Fruit fly (Drosophila melanogaster) whole organism, embryonic: ENCODE results near the gene Gem2.

ENCODE experiments used
- Abd-B ChIP-seq: fragments of 200-800 bp; sonication (Bioruptor generic); optimal IDR thresholded peaks from 2 replicates; lab custom pipeline; 2018; ENCODE audit warnings: missing biosample characterization, mild to moderate bottlenecking, missing genetic modification characterization, moderate library complexity
- Asciz ChIP-seq: fragments of 200-800 bp; sonication (Bioruptor generic); optimal IDR thresholded peaks from 2 replicates; lab custom pipeline; 2017; ENCODE audit warnings: missing biosample characterization, mild to moderate bottlenecking, missing genetic modification characterization, missing genetic modification reagents
- Bgb ChIP-seq: fragments of 200-800 bp; sonication (Bioruptor generic); IDR thresholded peaks from 2 replicates; pipeline ENCODE4 v1.3.6; 2022; ENCODE audit warnings: missing biosample characterization, missing genetic modification characterization; ENCODE audit not compliant: partially characterized antibody
- BtbVII ChIP-seq: fragments of 200-800 bp; sonication (Bioruptor generic); optimal IDR thresholded peaks from 3 replicates; lab custom pipeline; 2017; ENCODE audit warnings: missing biosample characterization, mild to moderate bottlenecking, missing genetic modification characterization
- CG1024 ChIP-seq: fragments of 200-800 bp; sonication (Bioruptor generic); IDR thresholded peaks from 2 replicates; pipeline ENCODE4 v1.3.6; 2022; ENCODE audit warnings: missing biosample characterization, missing genetic modification characterization
- CG10543 ChIP-seq: fragments of 200-800 bp; sonication (Bioruptor generic); optimal IDR thresholded peaks from 3 replicates; lab custom pipeline; 2017; ENCODE audit warnings: missing biosample characterization, mild to moderate bottlenecking, missing genetic modification characterization, moderate library complexity
- CG10654 ChIP-seq: fragments of 200-800 bp; sonication (Bioruptor generic); optimal IDR thresholded peaks from 2 replicates; lab custom pipeline; 2016; ENCODE audit warnings: missing biosample characterization, missing genetic modification characterization
- CG14014 ChIP-seq: fragments of 200-800 bp; sonication (Bioruptor generic); IDR thresholded peaks from 2 replicates; pipeline ENCODE4 v1.3.6; 2022; ENCODE audit warnings: missing biosample characterization, missing genetic modification characterization
- CG1647 ChIP-seq: fragments of 200-800 bp; sonication (Bioruptor generic); optimal IDR thresholded peaks from 3 replicates; lab custom pipeline; 2016; ENCODE audit warnings: missing biosample characterization, missing genetic modification characterization
- CG17361 ChIP-seq: fragments of 200-800 bp; sonication (Bioruptor generic); IDR thresholded peaks from 3 replicates; pipeline ENCODE4 v1.3.6; 2022; ENCODE audit warnings: missing biosample characterization, missing genetic modification characterization
- CG17385 ChIP-seq: fragments of 200-800 bp; sonication (Bioruptor generic); optimal IDR thresholded peaks from 3 replicates; lab custom pipeline; 2018; ENCODE audit warnings: missing biosample characterization, mild to moderate bottlenecking, missing genetic modification characterization
- CG17568 ChIP-seq: fragments of 200-800 bp; sonication (Bioruptor generic); optimal IDR thresholded peaks from 2 replicates; lab custom pipeline; 2018; ENCODE audit warnings: missing biosample characterization, mild to moderate bottlenecking, missing genetic modification characterization, moderate library complexity
- CG17612 ChIP-seq: fragments of 200-800 bp; sonication (Bioruptor generic); IDR thresholded peaks from 2 replicates; pipeline ENCODE4 v1.3.6; 2022; ENCODE audit warnings: missing biosample characterization, missing genetic modification characterization
- CG30403 ChIP-seq: fragments of 200-800 bp; sonication (Bioruptor generic); optimal IDR thresholded peaks from 3 replicates; lab custom pipeline; 2016; ENCODE audit warnings: missing biosample characterization, missing genetic modification characterization
- CG32772 ChIP-seq: fragments of 200-800 bp; sonication (Bioruptor generic); IDR thresholded peaks from 2 replicates; pipeline ENCODE4 v1.3.6; 2022; ENCODE audit warnings: missing biosample characterization, missing genetic modification characterization
- CG3726 ChIP-seq: fragments of 200-800 bp; sonication (Bioruptor generic); IDR thresholded peaks from 3 replicates; pipeline ENCODE4, ENCODE4 v1.3.6; 2022; ENCODE audit warnings: missing biosample characterization, missing genetic modification characterization
- CG4707 ChIP-seq: fragments of 200-800 bp; sonication (Bioruptor generic); optimal IDR thresholded peaks from 2 replicates; lab custom pipeline; 2018; ENCODE audit warnings: missing biosample characterization, mild to moderate bottlenecking, missing genetic modification characterization, moderate library complexity
- CG6175 ChIP-seq: fragments of 200-800 bp; sonication (Bioruptor generic); IDR thresholded peaks from 3 replicates; pipeline ENCODE4 v1.3.6; 2022; ENCODE audit warnings: missing biosample characterization, missing genetic modification characterization
- CG7271 ChIP-seq: fragments of 200-800 bp; sonication (Bioruptor generic); optimal IDR thresholded peaks from 2 replicates; lab custom pipeline; 2018; ENCODE audit warnings: missing biosample characterization, mild to moderate bottlenecking, missing genetic modification characterization, moderate library complexity
- D ChIP-seq, 2 experiments: fragments of 200-800 bp in 1 of 2; fragments of >200 bp in 1 of 2; sonication (Bioruptor generic) in 1 of 2; optimal IDR thresholded peaks; 2 replicates in 1 of 2; 3 replicates in 1 of 2; lab custom pipeline; 2017; ENCODE audit warnings: mild to moderate bottlenecking in 1 of 2, missing biosample characterization in 1 of 2, missing genetic modification characterization in 1 of 2, missing genetic modification reagents in 1 of 2
- D19A ChIP-seq: fragments of 200-800 bp; optimal IDR thresholded peaks from 3 replicates; lab custom pipeline; 2019; ENCODE audit warnings: missing biosample characterization, mild to moderate bottlenecking, missing genetic modification characterization, moderate library complexity
- Dbx ChIP-seq: fragments of 200-800 bp; sonication (Bioruptor generic); IDR thresholded peaks from 3 replicates; pipeline ENCODE4 v1.3.6; 2022; ENCODE audit warnings: missing biosample characterization, missing genetic modification characterization
- Dip2 ChIP-seq: fragments of 200-800 bp; sonication (Bioruptor generic); IDR thresholded peaks from 2 replicates; pipeline ENCODE4 v1.3.6; 2022; ENCODE audit warnings: missing biosample characterization, missing genetic modification characterization
- Fer3 ChIP-seq: fragments of 200-800 bp; sonication (Bioruptor generic); optimal IDR thresholded peaks from 2 replicates; lab custom pipeline; 2018; ENCODE audit warnings: missing biosample characterization, mild to moderate bottlenecking, missing genetic modification characterization, moderate library complexity
- H2.0 ChIP-seq: fragments of 200-800 bp; sonication (Bioruptor generic); IDR thresholded peaks from 2 replicates; pipeline ENCODE4 v1.3.6; 2022; ENCODE audit warnings: missing biosample characterization, missing genetic modification characterization
- HmgD ChIP-seq: fragments of 200-800 bp; sonication (Bioruptor generic); optimal IDR thresholded peaks from 3 replicates; lab custom pipeline; 2016; ENCODE audit warnings: missing biosample characterization, missing genetic modification characterization
- MBD-R2 ChIP-seq: fragments of 200-800 bp; sonication (Bioruptor generic); IDR thresholded peaks from 2 replicates; pipeline ENCODE4 v1.3.6; 2022; ENCODE audit warnings: missing biosample characterization, missing genetic modification characterization
- Nf-YB ChIP-seq: fragments of 200-800 bp; sonication (Bioruptor generic); optimal IDR thresholded peaks from 3 replicates; lab custom pipeline; 2019; ENCODE audit warnings: missing biosample characterization, mild to moderate bottlenecking, missing genetic modification characterization, moderate library complexity
- PHDP ChIP-seq: fragments of 200-800 bp; sonication (Bioruptor generic); optimal IDR thresholded peaks from 3 replicates; lab custom pipeline; 2018; ENCODE audit warnings: missing biosample characterization, mild to moderate bottlenecking, missing genetic modification characterization, moderate library complexity
- Six4 ChIP-seq: fragments of 200-800 bp; sonication (Bioruptor generic); optimal IDR thresholded peaks from 2 replicates; lab custom pipeline; 2016; ENCODE audit warnings: missing biosample characterization, missing genetic modification characterization
- Sox100B ChIP-seq: fragments of 200-800 bp; sonication (Bioruptor generic); optimal IDR thresholded peaks from 3 replicates; lab custom pipeline; 2018; ENCODE audit warnings: missing biosample characterization, mild to moderate bottlenecking, missing genetic modification characterization
- Tbp ChIP-seq: fragments of >200 bp; optimal IDR thresholded peaks from 2 replicates; lab custom pipeline; 2018; ENCODE audit warnings: missing biosample characterization, missing genetic modification characterization
- dmrt99B ChIP-seq: fragments of 200-800 bp; sonication (Bioruptor generic); optimal IDR thresholded peaks from 2 replicates; lab custom pipeline; 2018; ENCODE audit warnings: missing biosample characterization, mild to moderate bottlenecking, missing genetic modification characterization, moderate library complexity
- dpn ChIP-seq, 2 experiments: fragments of 200-800 bp; sonication (Bioruptor generic); optimal IDR thresholded peaks; 3 replicates each; lab custom pipeline; 2016; ENCODE audit warnings: missing biosample characterization in 2 of 2, missing genetic modification characterization in 2 of 2
- fd96Cb ChIP-seq: fragments of 200-800 bp; sonication (Bioruptor generic); optimal IDR thresholded peaks from 2 replicates; lab custom pipeline; 2018; ENCODE audit warnings: missing biosample characterization, mild to moderate bottlenecking, missing genetic modification characterization, moderate library complexity
- ind ChIP-seq: fragments of 200-800 bp; sonication (Bioruptor generic); optimal IDR thresholded peaks from 3 replicates; lab custom pipeline; 2016; ENCODE audit warnings: missing biosample characterization, missing genetic modification characterization
- lab ChIP-seq: fragments of 200-800 bp; sonication (Bioruptor generic); optimal IDR thresholded peaks from 3 replicates; lab custom pipeline; 2017; ENCODE audit warnings: missing biosample characterization, missing genetic modification characterization, mild to moderate bottlenecking, moderate library complexity, missing genetic modification reagents
- nerfin-2 ChIP-seq: fragments of 200-800 bp; sonication (Bioruptor generic); IDR thresholded peaks from 2 replicates; pipeline ENCODE4 v1.3.6; 2022; ENCODE audit warnings: missing biosample characterization, missing genetic modification characterization; ENCODE audit not compliant: partially characterized antibody
- org-1 ChIP-seq: fragments of 200-800 bp; sonication (Bioruptor generic); optimal IDR thresholded peaks from 2 replicates; lab custom pipeline; 2017; ENCODE audit warnings: missing biosample characterization, missing genetic modification characterization
- pb ChIP-seq: fragments of 200-800 bp; sonication (Bioruptor generic); optimal IDR thresholded peaks from 3 replicates; lab custom pipeline; 2016; ENCODE audit warnings: missing biosample characterization, missing genetic modification characterization
- pros ChIP-seq: fragments of 200-800 bp; sonication (Bioruptor generic); optimal IDR thresholded peaks from 3 replicates; lab custom pipeline; 2019; ENCODE audit warnings: missing biosample characterization, mild to moderate bottlenecking, missing genetic modification characterization, moderate library complexity
- pzg ChIP-seq: fragments of 200-800 bp; sonication (Bioruptor generic); optimal IDR thresholded peaks from 3 replicates; lab custom pipeline; 2018; ENCODE audit warnings: missing biosample characterization, mild to moderate bottlenecking, missing genetic modification characterization, moderate library complexity
- toy ChIP-seq: fragments of 200-800 bp; sonication (Bioruptor generic); IDR thresholded peaks from 2 replicates; pipeline ENCODE4 v1.3.6; 2022; ENCODE audit warnings: missing biosample characterization, missing genetic modification characterization
- trem ChIP-seq: fragments of 200-800 bp; optimal IDR thresholded peaks from 3 replicates; lab custom pipeline; 2019; ENCODE audit warnings: missing biosample characterization, mild to moderate bottlenecking, missing genetic modification characterization, moderate library complexity
- twi ChIP-seq: fragments of 200-800 bp; optimal IDR thresholded peaks from 2 replicates; lab custom pipeline; 2019; ENCODE audit warnings: missing biosample characterization, mild to moderate bottlenecking, missing genetic modification characterization, moderate library complexity
- vvl ChIP-seq: fragments of 200-800 bp; sonication (Bioruptor generic); IDR thresholded peaks from 2 replicates; pipeline ENCODE4 v1.3.6; 2022; ENCODE audit warnings: missing biosample characterization, missing genetic modification characterization
- wdn ChIP-seq: fragments of 200-800 bp; sonication (Bioruptor generic); IDR thresholded peaks from 2 replicates; pipeline ENCODE4 v1.3.6; 2022; ENCODE audit warnings: missing biosample characterization, missing genetic modification characterization
- wor ChIP-seq: fragments of 200-800 bp; sonication (Bioruptor generic); IDR thresholded peaks from 2 replicates; pipeline ENCODE4 v1.3.6; 2022; ENCODE audit warnings: missing biosample characterization, missing genetic modification characterization
- z ChIP-seq: fragments of 200-800 bp; sonication (Bioruptor generic); IDR thresholded peaks from 3 replicates; pipeline ENCODE4 v1.3.6; 2022; ENCODE audit warnings: missing biosample characterization, missing genetic modification characterization

Gem2 gene

DNA sequence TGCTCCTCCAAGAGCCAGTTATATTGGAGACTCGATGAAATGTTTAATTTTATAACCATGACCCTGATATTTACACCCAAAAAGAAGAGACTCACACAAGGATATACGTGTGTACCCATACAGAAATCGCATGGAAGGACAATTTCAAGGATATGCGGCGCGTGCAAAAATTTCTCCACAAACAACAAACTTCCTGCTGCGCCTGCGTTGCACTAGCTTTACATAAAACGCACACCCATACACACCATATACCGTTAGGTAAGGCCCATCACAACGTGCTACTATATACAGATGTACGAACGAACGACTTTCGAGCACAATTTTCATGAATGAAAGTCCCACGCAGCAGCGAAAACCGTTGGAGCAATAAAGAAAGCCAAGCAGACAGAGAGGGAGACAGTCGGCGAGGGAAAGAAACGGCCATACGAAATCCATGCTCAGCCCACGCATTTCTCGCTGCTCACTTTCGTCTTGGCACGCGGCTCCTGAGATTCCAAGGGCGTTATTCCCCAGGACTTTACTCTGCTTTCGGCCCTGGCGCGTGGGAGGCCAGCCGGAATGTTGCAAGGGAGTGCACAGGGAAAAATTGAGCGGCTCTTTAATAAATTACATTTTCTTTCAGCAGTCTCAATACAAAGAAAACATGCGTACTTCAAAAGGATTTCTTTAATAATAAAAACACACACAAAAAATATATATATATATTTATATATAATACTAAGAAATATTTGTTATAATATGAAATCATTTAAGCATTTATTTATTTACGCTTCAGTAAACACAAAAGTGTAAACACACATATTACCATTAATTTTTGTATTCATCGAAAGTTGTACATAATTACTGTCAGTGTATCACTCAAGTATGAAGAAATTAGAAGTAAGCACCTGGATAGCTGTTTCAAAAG, 12.5 kb downstream of the Gem2 start (continued):
- TF ChIP-seq Dip2 (no peak), pb (no peak), CG17568 (GFP tag; lab: Kevin White, UChicago) (no peak), CG6175 (no peak), dpn (GFP tag; optimal IDR thresholded peaks at IDR 0.05; lab: Kevin White, UChicago) (peak in 1 of 2 experiments; percentile 11), nerfin-2 (no peak), D19A (tag; lab: Kevin White, UChicago) (peak; percentile 16), Asciz (GFP tag; lab: Kevin White, UChicago) (no peak), Six4 (GFP tag; lab: Kevin White, UChicago) (no peak), lab (GFP tag; lab: Kevin White, UChicago) (peak; percentile 69), CG14014 (GFP tag; lab: Robert Waterston, UW) (peak; percentile 29; the same call in 1 of the 2 replicates), fd96Cb (tag; lab: Kevin White, UChicago) (peak; percentile 44), CG1647 (GFP tag; lab: Kevin White, UChicago) (no peak), ind (peak; percentile 27), CG3726 (GFP tag; lab: Robert Waterston, UW) (no peak), pros (GFP tag; lab: Kevin White, UChicago) (no peak), BtbVII (peak; percentile 39), org-1 (GFP tag; lab: Kevin White, UChicago) (no peak), CG30403 (GFP tag; lab: Kevin White, UChicago) (no peak), vvl (no peak), H2.0 (GFP tag; lab: Robert Waterston, UW) (no peak), D (optimal IDR thresholded peaks at IDR 0.05; lab: Kevin White, UChicago) (no peak), D (GFP tag; optimal IDR thresholded peaks at IDR 0.05; lab: Kevin White, UChicago) (peak; percentile 20), CG32772 (GFP tag; lab: Robert Waterston, UW) (no peak), wdn (no peak), HmgD (no peak), CG17612 (GFP tag; lab: Robert Waterston, UW) (no peak), z (GFP tag; lab: Robert Waterston, UW) (no peak), CG17385 (no peak), Fer3 (tag; lab: Kevin White, UChicago) (peak; percentile 37), trem (tag; lab: Kevin White, UChicago) (peak; percentile 17), CG10654 (GFP tag; lab: Kevin White, UChicago) (no peak), wor (GFP tag; lab: Robert Waterston, UW) (no peak), Sox100B (GFP tag; lab: Kevin White, UChicago) (peak; percentile 44), CG17361 (GFP tag; lab: Robert Waterston, UW) (peak; percentile 56; the same call in 2 of the 3 replicates), CG7271 (tag; lab: Kevin White, UChicago) (no peak), CG10543 (GFP tag; lab: Kevin White, UChicago) (no peak), dmrt99B (tag; lab: Kevin White, UChicago) (peak; percentile 59), toy (GFP tag; lab: Robert Waterston, UW) (no peak), twi (tag; lab: Kevin White, UChicago) (no peak), Abd-B (GFP tag; lab: Kevin White, UChicago) (peak; percentile 32), Dbx (0 out of 3 replicates have a peak, but pooled peaks have one; percentile 35), pzg (no peak), CG4707 (GFP tag; lab: Kevin White, UChicago) (no peak), PHDP (peak; percentile 45), Bgb (GFP tag; lab: Robert Waterston, UW) (no peak), CG1024 (GFP tag; lab: Robert Waterston, UW) (no peak), Tbp (GFP tag; lab: Kevin White, UChicago) (no peak), Nf-YB (GFP tag; lab: Kevin White, UChicago) (peak; percentile 19), MBD-R2 (no peak)
